Worm (Caenorhabditis elegans): ENCODE data around the gene F36F12.1.

DNA sequence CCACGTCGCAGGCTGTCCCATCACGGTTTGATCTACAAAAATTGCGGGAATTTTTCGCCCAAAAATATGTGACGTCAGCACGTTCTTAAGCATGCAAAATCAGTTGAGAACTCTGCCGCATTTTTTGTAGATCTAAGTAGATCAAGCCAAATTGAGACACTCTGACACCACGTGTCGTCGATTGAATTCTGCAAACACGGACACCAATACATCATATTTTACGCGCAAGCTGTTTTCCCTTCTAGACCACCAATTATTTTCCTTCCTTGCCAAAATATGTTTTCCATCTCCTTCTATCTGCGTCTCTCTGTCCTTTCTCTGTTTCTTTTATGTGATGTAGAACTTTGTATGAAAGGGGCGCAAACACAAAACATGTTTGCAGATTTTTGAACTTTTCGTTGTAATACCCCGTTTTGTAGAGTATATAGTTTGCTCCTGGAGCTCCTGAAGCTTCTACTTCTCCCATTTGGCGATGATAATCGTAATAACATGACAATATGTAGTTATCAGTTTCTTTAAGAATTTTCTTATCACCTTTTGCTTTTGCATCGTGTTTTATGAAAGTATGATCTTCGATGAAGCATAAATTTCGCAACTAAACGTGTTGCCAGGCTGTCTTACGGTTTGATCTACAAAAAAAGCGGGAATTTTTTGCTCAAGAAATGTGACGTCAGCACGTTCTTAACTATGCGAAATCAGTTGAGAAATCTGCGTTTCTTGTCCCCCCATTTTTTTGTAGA is 47.1 kb downstream of the F36F12.1 start:
- TF ChIP-seq ceh-82 (tag; optimal IDR thresholded peaks at IDR 0.05) (no peak), lin-15B (tag; optimal IDR thresholded peaks at IDR 0.05) (no peak), nhr-77 (tag; optimal IDR thresholded peaks at IDR 0.05) (no peak), mep-1 (tag; optimal IDR thresholded peaks at IDR 0.05) (peak; percentile 17), snpc-4 (tag; optimal IDR thresholded peaks at IDR 0.05) (no peak), fos-1 (tag; optimal IDR thresholded peaks at IDR 0.05) (no peak), nhr-11 (tag; optimal IDR thresholded peaks at IDR 0.05) (no peak), lsy-2 (tag; optimal IDR thresholded peaks at IDR 0.05) (peak in 1 of 2 experiments; percentile 20), ztf-4 (tag; optimal IDR thresholded peaks at IDR 0.05) (no peak), nhr-76 (tag; optimal IDR thresholded peaks at IDR 0.05) (no peak), aly-2 (tag; optimal IDR thresholded peaks at IDR 0.05) (no peak), nhr-237 (tag; optimal IDR thresholded peaks at IDR 0.05) (no peak), pax-3 (tag; optimal IDR thresholded peaks at IDR 0.05) (no peak)
